Fruit fly (Drosophila melanogaster): ENCODE results near the gene ATPsynCF6.

DNA sequence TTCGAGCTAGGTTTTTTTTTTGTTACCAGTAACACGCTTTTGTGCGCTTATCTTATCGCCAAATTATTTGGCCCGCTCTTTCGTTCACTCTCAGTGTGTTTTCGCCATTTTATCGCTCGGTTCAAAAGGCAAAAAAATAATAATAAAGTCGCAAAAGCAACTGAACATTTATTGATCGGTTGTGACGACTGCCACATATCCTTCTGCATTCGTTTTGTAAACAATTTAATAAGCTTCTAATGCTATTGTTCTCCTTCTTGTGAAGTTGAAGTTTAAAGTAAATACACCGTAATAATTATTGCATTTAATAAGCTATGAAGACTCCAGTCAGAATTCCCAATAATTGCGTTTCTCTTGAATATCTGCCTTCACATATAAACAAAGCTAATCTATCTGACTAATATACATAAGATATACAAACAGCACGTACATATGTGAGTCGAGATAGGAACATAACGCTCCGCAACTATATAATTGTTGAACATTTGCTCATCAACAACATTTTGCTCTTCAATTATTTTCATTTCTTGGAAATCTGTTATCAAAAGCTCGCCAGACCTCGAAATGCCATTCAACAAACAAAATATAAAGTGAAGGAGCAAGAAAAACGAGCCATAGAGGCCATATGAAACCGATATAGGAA is 18.6 kb downstream of the ATPsynCF6 start:
- no peak for TF ChIP-seq pan (optimal IDR thresholded peaks at IDR 0.05)
- no peak for TF ChIP-seq psq (optimal IDR thresholded peaks at IDR 0.05)

Data from whole organism.